Worm (Caenorhabditis elegans): ENCODE measurements around the gene rpn-2.

- TF ChIP-seq scrt-1 (GFP tag; IDR thresholded peaks at IDR 0.05) (no peak), flt-1 (GFP tag; IDR thresholded peaks at IDR 0.05) (no peak), B0310.2 (tag; optimal IDR thresholded peaks at IDR 0.05) (no peak)
These were observed 43.2 kb upstream of the rpn-2 start for ce11 chrIII:6155787-6156186.

All from whole organism, early embryonic.